Worm (Caenorhabditis elegans) whole organism, dauer: ENCODE measurements around the gene M01G5.1.

Source experiments
- unc-62 ChIP-seq: sonication (generic microtip); optimal IDR thresholded peaks from 2 replicates; lab custom pipeline; 2017; ENCODE audit warnings: missing biosample characterization, missing genetic modification reagents, missing genetic modification characterization

M01G5.1 gene

DNA sequence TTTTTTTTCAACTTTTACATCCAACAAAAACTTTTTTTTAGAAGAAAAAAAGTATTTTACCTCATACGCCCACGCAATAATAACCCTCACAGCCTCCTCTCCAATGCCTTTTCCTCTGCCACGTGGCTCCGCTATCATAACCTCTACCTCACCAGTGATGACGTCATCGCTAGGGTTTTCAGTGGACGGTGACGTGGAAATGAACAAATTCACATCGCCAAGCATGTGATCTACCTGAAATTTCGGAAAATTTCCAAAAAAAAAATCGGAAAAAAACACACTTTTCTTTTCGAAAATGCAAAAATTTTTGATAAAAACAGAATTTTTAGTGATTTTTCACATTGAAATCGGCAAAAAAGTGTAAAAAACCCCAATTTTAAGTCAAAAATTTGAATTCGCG lies 43.2 kb downstream of the M01G5.1 start:
- TF ChIP-seq unc-62 (GFP tag; lab: Kevin White, UChicago) = no peak

DNA sequence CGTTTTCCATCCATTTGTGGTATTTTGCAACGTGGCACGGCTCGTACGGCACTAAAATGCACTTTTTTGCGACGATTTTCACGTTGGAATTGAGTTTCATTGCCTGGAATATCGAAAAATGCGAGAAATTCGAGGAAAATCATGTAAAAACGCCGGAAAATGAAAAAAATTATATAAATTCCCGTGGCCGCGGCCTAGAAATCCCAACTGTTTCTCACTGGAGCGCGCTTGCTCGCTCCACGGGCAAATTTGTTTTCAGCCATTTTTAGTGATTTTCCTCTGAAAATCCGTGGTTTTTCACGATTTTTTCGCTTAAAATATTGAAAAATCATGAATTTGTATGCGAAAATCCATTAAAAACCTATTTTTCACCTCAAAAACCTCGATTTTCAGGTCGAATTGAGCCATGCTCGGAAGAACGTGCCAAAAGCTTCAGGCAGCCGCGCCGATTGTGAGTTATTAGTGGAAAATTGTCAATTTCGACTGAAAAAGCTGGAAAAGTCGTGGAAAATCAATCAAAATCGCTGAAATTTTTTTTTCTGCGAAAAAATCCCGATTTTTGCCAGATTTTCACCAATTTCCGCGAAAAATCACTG lies 44.0 kb downstream of the M01G5.1 start, which contains the start of the genes Y67D2.5 and cisd-3.2:
Y67D2.5 (minus strand) TSS at position 145 of the 596 bp plus-strand sequence.
cisd-3.2 (plus strand) TSS at position 394 of the 596 bp plus-strand sequence.
- TF ChIP-seq unc-62 (GFP tag; lab: Kevin White, UChicago) = no peak

DNA sequence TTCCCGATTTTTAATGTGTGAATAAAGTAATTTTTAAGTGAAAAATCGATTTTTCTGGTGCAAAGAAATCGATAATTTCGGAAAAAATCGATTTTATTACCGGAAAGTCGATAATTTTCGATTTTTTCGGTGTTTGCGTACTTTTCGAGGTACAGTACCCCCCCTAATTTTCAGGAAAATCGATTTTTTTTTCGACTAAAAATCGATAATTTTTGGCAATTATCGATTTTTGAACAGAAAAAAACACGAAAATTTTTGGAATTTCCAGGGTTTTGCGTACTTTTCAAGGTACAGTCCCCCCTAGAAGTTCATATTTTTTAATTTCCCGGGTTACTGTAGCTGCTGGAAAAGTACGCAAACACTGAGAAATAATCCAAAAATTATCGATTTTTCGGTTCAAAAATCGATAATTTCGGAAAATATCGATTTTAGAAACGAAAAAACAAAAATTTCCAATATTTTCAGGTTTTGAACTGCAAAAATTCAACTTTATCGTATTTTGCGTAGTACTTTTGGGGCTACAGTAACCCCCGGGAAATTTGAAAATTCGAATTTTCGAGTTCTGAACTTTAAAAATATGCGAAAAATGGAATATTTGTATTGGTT lies 47.3 kb downstream of the M01G5.1 start:
- TF ChIP-seq unc-62 (GFP tag; lab: Kevin White, UChicago) = no peak

DNA sequence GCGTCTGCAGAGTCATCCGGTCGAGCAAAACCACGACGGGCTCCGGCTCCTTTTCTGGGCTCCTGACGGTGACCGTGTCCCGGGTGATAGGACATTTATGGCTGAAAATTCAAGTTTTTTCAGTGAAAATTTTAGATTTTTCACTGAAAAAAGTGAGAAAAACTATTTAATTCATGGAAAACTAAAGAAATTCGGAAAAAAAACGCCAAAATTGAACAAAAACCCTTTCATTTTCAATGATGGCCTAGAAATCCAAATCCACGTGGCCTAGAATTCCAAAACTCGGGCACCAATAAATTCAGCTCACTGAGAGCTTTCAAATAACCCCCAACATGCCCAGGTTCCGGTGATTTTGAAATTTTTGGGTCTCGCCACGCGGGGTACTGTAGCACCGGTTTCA lies 58.1 kb downstream of the M01G5.1 start, which contains the start of gene ddx-35:
ddx-35 (minus strand) TSS at position 101 of the 400 bp plus-strand sequence.
- no peak for TF ChIP-seq unc-62 (GFP tag; lab: Kevin White, UChicago)

DNA sequence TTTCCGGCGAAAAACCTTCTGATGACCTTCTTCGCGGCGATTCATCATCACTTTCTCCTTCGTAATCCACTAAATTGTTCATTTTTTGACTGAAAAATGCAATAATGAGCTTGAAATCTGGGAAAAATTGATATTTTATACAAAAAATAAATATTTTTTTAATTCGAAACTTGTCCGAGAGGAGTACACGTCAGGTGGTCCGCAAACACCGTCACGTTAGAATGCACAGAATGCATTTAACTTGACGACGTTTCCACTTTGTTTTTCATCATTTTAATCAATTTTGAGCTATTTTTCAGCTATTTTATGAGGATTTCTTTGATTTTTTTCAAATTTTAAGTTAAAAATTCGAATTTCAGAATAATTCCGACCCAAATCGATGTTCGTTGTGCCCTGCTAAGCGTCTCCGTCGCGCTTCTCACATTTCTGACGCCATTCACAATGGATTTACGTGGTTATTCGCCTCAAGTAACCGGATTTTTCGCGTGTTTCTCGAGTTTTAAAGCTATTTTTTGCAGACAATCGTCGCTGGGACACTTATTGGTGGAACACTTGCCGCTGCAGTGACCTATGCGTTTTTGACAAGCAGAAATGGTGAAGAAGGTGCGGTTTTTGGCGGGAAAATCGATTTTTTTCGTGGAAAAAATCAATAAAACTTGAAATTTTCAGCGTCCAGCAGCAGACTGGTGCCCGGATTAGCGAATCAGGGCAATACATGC lies 62.4 kb downstream of the M01G5.1 start, which contains the start of the genes eelo-1 and Y67D2.2:
eelo-1 (minus strand) TSS at position 89 of the 719 bp plus-strand sequence.
Y67D2.2 (plus strand) TSS at position 360 of the 719 bp plus-strand sequence.
- TF ChIP-seq unc-62 (GFP tag; lab: Kevin White, UChicago) = no peak
